Fruit fly (Drosophila melanogaster): Measurements from ENCODE around the gene CG42537.

dm6 chr3R:6426173-6426899 is 48.7 kb downstream of the CG42537 start:
- TF ChIP-seq CTCF (optimal IDR thresholded peaks at IDR 0.05) = no peak
- TF ChIP-seq CG8478 (optimal IDR thresholded peaks at IDR 0.05) = no peak

Measured in S2 (cell line).